Worm (Caenorhabditis elegans): ENCODE results near the gene col-2.

The col-2 gene

DNA sequence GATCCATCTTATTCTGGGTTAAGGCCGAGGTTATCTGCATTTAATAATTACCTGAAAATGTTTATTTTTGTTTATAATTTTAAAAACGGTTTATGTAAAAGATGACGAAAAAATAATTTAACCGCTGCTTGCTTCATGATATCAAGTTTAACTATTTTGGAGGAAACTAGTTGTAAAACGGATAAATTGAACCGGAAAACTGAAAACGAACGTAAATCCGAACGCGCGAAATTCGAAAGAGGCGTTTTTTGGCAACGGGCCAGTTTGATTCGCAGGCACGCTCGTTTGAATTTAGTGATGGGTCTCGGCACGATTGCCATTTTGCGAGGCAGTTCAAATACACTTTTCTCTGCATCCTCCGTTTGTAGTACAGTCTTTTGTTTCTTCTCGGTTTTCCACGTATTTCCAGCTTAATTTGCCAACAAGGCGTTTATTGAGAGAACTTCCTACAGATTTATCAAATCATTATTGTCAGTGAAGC, 43.7 kb upstream of the col-2 start, which contains the start of the genes gtbp-1 and K08F4.3:
Gene gtbp-1 (minus strand): TSS at position 51 of the 481 bp plus-strand sequence.
Gene K08F4.3 (plus strand): TSS at position 352 of the 481 bp plus-strand sequence.
- no peak for TF ChIP-seq ztf-1 (GFP tag; conservative IDR thresholded peaks at IDR 0.05)
- TF ChIP-seq unc-55 (GFP tag; optimal IDR thresholded peaks at IDR 0.05) = peak; percentile 94
- no peak for TF ChIP-seq aly-2 (tag; optimal IDR thresholded peaks at IDR 0.05)
- TF ChIP-seq nhr-6 (tag; optimal IDR thresholded peaks at IDR 0.05) = no peak
- TF ChIP-seq nhr-21 (tag; optimal IDR thresholded peaks at IDR 0.05) = peak; percentile 2
- TF ChIP-seq elt-3 (tag; optimal IDR thresholded peaks at IDR 0.05) = no peak
- TF ChIP-seq ceh-82 (tag; optimal IDR thresholded peaks at IDR 0.05) = no peak
- TF ChIP-seq fos-1 (tag; optimal IDR thresholded peaks at IDR 0.05) = no peak
- TF ChIP-seq nhr-10 (tag; optimal IDR thresholded peaks at IDR 0.05) = no peak
- peak; percentile 10 for TF ChIP-seq snpc-4 (tag; optimal IDR thresholded peaks at IDR 0.05)
- TF ChIP-seq nhr-12 (tag; optimal IDR thresholded peaks at IDR 0.05) = no peak
- peak; percentile 94 for TF ChIP-seq crh-2 (tag; optimal IDR thresholded peaks at IDR 0.05)
- TF ChIP-seq C34F6.9 (tag; optimal IDR thresholded peaks at IDR 0.05) = peak; percentile 86
- TF ChIP-seq unc-39 (tag; optimal IDR thresholded peaks at IDR 0.05) = no peak
- no peak for TF ChIP-seq ceh-16 (tag; optimal IDR thresholded peaks at IDR 0.05)
- no peak for TF ChIP-seq ama-1 (optimal IDR thresholded peaks at IDR 0.05)
- no peak for TF ChIP-seq alr-1 (tag; optimal IDR thresholded peaks at IDR 0.05)
- TF ChIP-seq sma-9 (GFP tag; optimal IDR thresholded peaks at IDR 0.05) = peak; percentile 39
- TF ChIP-seq sma-9 (tag; optimal IDR thresholded peaks at IDR 0.05) = no peak
- TF ChIP-seq sem-4 (tag; optimal IDR thresholded peaks at IDR 0.05) = peak; percentile 22
- TF ChIP-seq elt-1 (tag; optimal IDR thresholded peaks at IDR 0.05) = no peak
- no peak for TF ChIP-seq dmd-4 (tag; optimal IDR thresholded peaks at IDR 0.05)
- no peak for TF ChIP-seq unc-62 (GFP tag; optimal IDR thresholded peaks at IDR 0.05)
- no peak for TF ChIP-seq lin-39 (tag; optimal IDR thresholded peaks at IDR 0.05)
- TF ChIP-seq sma-3 (GFP tag; optimal IDR thresholded peaks at IDR 0.05) = peak; percentile 66
- TF ChIP-seq nhr-129 (tag; optimal IDR thresholded peaks at IDR 0.05) = peak; percentile 90
- peak; percentile 16 to 90 for TF ChIP-seq lsy-2 (tag; optimal IDR thresholded peaks at IDR 0.05)
- TF ChIP-seq gmeb-1 (tag; optimal IDR thresholded peaks at IDR 0.05) = peak; percentile 90
- no peak for TF ChIP-seq peb-1 (tag; optimal IDR thresholded peaks at IDR 0.05)
- TF ChIP-seq nhr-25 (tag; optimal IDR thresholded peaks at IDR 0.05) = no peak
- no peak for TF ChIP-seq ztf-4 (tag; optimal IDR thresholded peaks at IDR 0.05)
- TF ChIP-seq ztf-11 (tag; optimal IDR thresholded peaks at IDR 0.05) = no peak
- TF ChIP-seq Y55F3AM.14 (GFP tag; optimal IDR thresholded peaks at IDR 0.05) = no peak
- TF ChIP-seq zag-1 (tag; optimal IDR thresholded peaks at IDR 0.05) = peak; percentile 20
- TF ChIP-seq mbf-1 (tag; optimal IDR thresholded peaks at IDR 0.05) = no peak
- TF ChIP-seq nhr-77 (tag; optimal IDR thresholded peaks at IDR 0.05) = no peak
- TF ChIP-seq nhr-237 (tag; optimal IDR thresholded peaks at IDR 0.05) = no peak
- TF ChIP-seq ZK546.5 (tag; optimal IDR thresholded peaks at IDR 0.05) = peak; percentile 80
- no peak for TF ChIP-seq mab-5 (tag; optimal IDR thresholded peaks at IDR 0.05)
- peak; percentile 84 for TF ChIP-seq lin-11 (tag; optimal IDR thresholded peaks at IDR 0.05)
- no peak for TF ChIP-seq R02D3.7 (tag; optimal IDR thresholded peaks at IDR 0.05)
- TF ChIP-seq skn-1 (tag; optimal IDR thresholded peaks at IDR 0.05) = no peak
- TF ChIP-seq mdl-1 (tag; optimal IDR thresholded peaks at IDR 0.05) = no peak
- no peak for TF ChIP-seq nhr-23 (tag; optimal IDR thresholded peaks at IDR 0.05)
- TF ChIP-seq F13H6.1 (tag; optimal IDR thresholded peaks at IDR 0.05) = peak; percentile 52
- peak; percentile 63 for TF ChIP-seq lin-13 (GFP tag; optimal IDR thresholded peaks at IDR 0.05)
- TF ChIP-seq blmp-1 (tag; optimal IDR thresholded peaks at IDR 0.05; ENCODE audit: insufficient read depth) = no peak
- TF ChIP-seq egl-27 (tag; optimal IDR thresholded peaks at IDR 0.05) = no peak
- TF ChIP-seq nhr-11 (tag; optimal IDR thresholded peaks at IDR 0.05) = no peak

Data from whole organism, L2 larva.